Fruit fly (Drosophila melanogaster): ENCODE results near the gene Blimp-1.

DNA sequence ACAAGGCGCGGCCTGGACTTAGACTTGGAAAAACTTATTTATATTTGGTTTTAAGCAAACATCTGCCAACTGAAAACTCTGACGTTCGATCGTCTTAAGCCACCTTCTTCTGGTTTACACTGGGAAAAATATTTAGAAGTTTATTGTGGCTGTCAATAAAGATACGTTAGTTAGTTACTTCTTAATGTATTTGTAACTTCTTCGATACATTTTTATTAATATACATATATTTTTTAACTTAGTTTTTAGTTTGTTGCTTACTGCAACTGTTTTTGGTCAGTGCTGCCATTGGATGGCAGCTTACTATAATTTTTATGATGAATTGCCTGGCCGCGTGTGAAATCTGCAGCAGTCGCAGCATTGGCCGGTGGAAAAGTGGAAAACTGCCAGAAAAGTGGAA is 21.3 kb upstream of the Blimp-1 start:
- no peak for TF ChIP-seq Sin3A (optimal IDR thresholded peaks at IDR 0.05)
- no peak for TF ChIP-seq psq (optimal IDR thresholded peaks at IDR 0.05)
- TF ChIP-seq ttk (optimal IDR thresholded peaks at IDR 0.05), result no peak
- TF ChIP-seq Myc (optimal IDR thresholded peaks at IDR 0.05), result no peak
- TF ChIP-seq insv (optimal IDR thresholded peaks at IDR 0.05), result no peak
- TF ChIP-seq h (optimal IDR thresholded peaks at IDR 0.05), result no peak

All from Kc167 (cell line).